Fruit fly (Drosophila melanogaster): Measurements from ENCODE around the gene CG32683.

Gene CG32683

dm6 chrX:10478443-10479368 lies 24.0 kb upstream of the CG32683 start, which contains the start of the genes CG2887 and PPP4R2r (continued):
- TF ChIP-seq NC2α (GFP tag; optimal IDR thresholded peaks at IDR 0.05) (no peak), CG8281 (tag; optimal IDR thresholded peaks at IDR 0.05) (peak; percentile 80), gcm (GFP tag; optimal IDR thresholded peaks at IDR 0.05) (no peak), twi (tag; optimal IDR thresholded peaks at IDR 0.05) (no peak), Meics (GFP tag; optimal IDR thresholded peaks at IDR 0.05) (no peak), dysf (GFP tag; IDR thresholded peaks at IDR 0.05) (no peak), Optix (GFP tag; IDR thresholded peaks at IDR 0.05) (no peak), Sox100B (GFP tag; optimal IDR thresholded peaks at IDR 0.05) (no peak), CG11723 (GFP tag; optimal IDR thresholded peaks at IDR 0.05) (no peak), CG1603 (tag; optimal IDR thresholded peaks at IDR 0.05) (peak; percentile 74), ems (GFP tag; optimal IDR thresholded peaks at IDR 0.05) (no peak), eve (GFP tag; optimal IDR thresholded peaks at IDR 0.05) (no peak), CG8359 (GFP tag; optimal IDR thresholded peaks at IDR 0.05; ENCODE audit: borderline replicate concordance) (no peak), CG12236 (GFP tag; optimal IDR thresholded peaks at IDR 0.05) (no peak), bsh (GFP tag; optimal IDR thresholded peaks at IDR 0.05) (peak in 1 of 2 experiments; percentile 41), CG10543 (GFP tag; optimal IDR thresholded peaks at IDR 0.05) (no peak), Taf1 (GFP tag; IDR thresholded peaks at IDR 0.05) (no peak), dimm (GFP tag; IDR thresholded peaks at IDR 0.05) (no peak), CG17186 (GFP tag; optimal IDR thresholded peaks at IDR 0.05) (peak; percentile 73), nerfin-1 (tag; optimal IDR thresholded peaks at IDR 0.05) (no peak), dmrt11E (tag; optimal IDR thresholded peaks at IDR 0.05) (no peak), inv (GFP tag; IDR thresholded peaks at IDR 0.05; ENCODE audit: partially characterized antibody) (peak; percentile 80), Lhr (GFP tag; optimal IDR thresholded peaks at IDR 0.05) (no peak), grau (tag; optimal IDR thresholded peaks at IDR 0.05) (no peak), CG43689 (GFP tag; IDR thresholded peaks at IDR 0.05) (no peak), CG13287 (GFP tag; IDR thresholded peaks at IDR 0.05; ENCODE audit: partially characterized antibody) (peak; percentile 92), CG11247 (GFP tag; IDR thresholded peaks at IDR 0.05) (no peak), CG1792 (GFP tag; optimal IDR thresholded peaks at IDR 0.05) (no peak), tgo (GFP tag; IDR thresholded peaks at IDR 0.05) (no peak), CG16813 (GFP tag; IDR thresholded peaks at IDR 0.05; ENCODE audit: partially characterized antibody) (peak; percentile 91), MBD-R2 (GFP tag; IDR thresholded peaks at IDR 0.05) (peak; percentile 69; the same call in 1 of the 2 replicates), D (optimal IDR thresholded peaks at IDR 0.05) (no peak), D (GFP tag; optimal IDR thresholded peaks at IDR 0.05) (no peak), CG2129 (GFP tag; IDR thresholded peaks at IDR 0.05; ENCODE audit: partially characterized antibody) (peak; percentile 49), sr (GFP tag; IDR thresholded peaks at IDR 0.05) (no peak), ash1 (GFP tag; optimal IDR thresholded peaks at IDR 0.05) (no peak), CG12942 (GFP tag; optimal IDR thresholded peaks at IDR 0.05) (no peak), en (GFP tag; optimal IDR thresholded peaks at IDR 0.05) (no peak), CG18262 (tag; optimal IDR thresholded peaks at IDR 0.05) (no peak), CG7987 (GFP tag; optimal IDR thresholded peaks at IDR 0.05) (no peak), CG11696 (GFP tag; IDR thresholded peaks at IDR 0.05) (no peak), Ets65A (GFP tag) (no peak), kay (GFP tag; optimal IDR thresholded peaks at IDR 0.05) (no peak), CG11085 (GFP tag; IDR thresholded peaks at IDR 0.05) (no peak), amos (GFP tag; IDR thresholded peaks at IDR 0.05; ENCODE audit: partially characterized antibody) (peak; percentile 95), CG12744 (GFP tag; optimal IDR thresholded peaks at IDR 0.05) (peak; percentile 7)

Data from whole organism, embryonic.